Worm (Caenorhabditis elegans) whole organism, L1 larva: ENCODE measurements around the gene F42H10.3.

Experiments
- C34B4.2 ChIP-seq: sonication (generic microtip); optimal IDR thresholded peaks from 2 replicates; lab custom pipeline; 2017; ENCODE audit warnings: mild to moderate bottlenecking, missing genetic modification characterization, missing compliant biosample characterization
- aha-1 ChIP-seq: fragments of 150-350 bp; optimal IDR thresholded peaks from 2 replicates; lab custom pipeline; 2014; ENCODE audit warnings: missing biosample characterization, missing genetic modification characterization
- alr-1 ChIP-seq: fragments of 200-800 bp; sonication (Bioruptor generic); optimal IDR thresholded peaks from 2 replicates; lab custom pipeline; 2018; ENCODE audit warnings: borderline replicate concordance, mild to moderate bottlenecking, missing genetic modification characterization, missing compliant biosample characterization
- aly-2 ChIP-seq: fragments of 150-350 bp; optimal IDR thresholded peaks from 2 replicates; lab custom pipeline; 2014; ENCODE audit warnings: missing biosample characterization, missing genetic modification characterization
- ama-1 ChIP-seq: fragments of 150-350 bp; optimal IDR thresholded peaks from 2 replicates; lab custom pipeline; 2014
- ceh-63 ChIP-seq: fragments of 200-800 bp; sonication (Bioruptor generic); optimal IDR thresholded peaks from 2 replicates; lab custom pipeline; 2018; ENCODE audit warnings: mild to moderate bottlenecking, missing genetic modification characterization, missing compliant biosample characterization
- ceh-88 ChIP-seq: fragments of 200-800 bp; sonication (Bioruptor generic); IDR thresholded peaks from 2 replicates; pipeline ENCODE4 v1.3.6; 2022; ENCODE audit warnings: missing genetic modification characterization, missing compliant biosample characterization
- ceh-90 ChIP-seq: sonication (generic microtip); optimal IDR thresholded peaks from 2 replicates; lab custom pipeline; 2016; ENCODE audit warnings: missing genetic modification characterization, missing compliant biosample characterization
- ces-1 ChIP-seq: fragments of 150-350 bp; optimal IDR thresholded peaks from 2 replicates; lab custom pipeline; 2014; ENCODE audit warnings: missing biosample characterization, missing genetic modification reagents, missing genetic modification characterization
- dpl-1 ChIP-seq, 3 experiments: fragments of 150-350 bp in 2 of 3; sonication (generic microtip) in 1 of 3; optimal IDR thresholded peaks; 2 replicates each; lab custom pipeline; 2014 to 2017; ENCODE audit warnings: missing biosample characterization in 3 of 3, missing genetic modification characterization in 3 of 3, missing genetic modification reagents in 3 of 3
- dsc-1 ChIP-seq: sonication (generic microtip); optimal IDR thresholded peaks from 2 replicates; lab custom pipeline; 2016; ENCODE audit warnings: mild to moderate bottlenecking, missing genetic modification characterization, missing compliant biosample characterization
- efl-1 ChIP-seq, 4 experiments: fragments of 150-350 bp; optimal IDR thresholded peaks in 3 of 4; peaks in 1 of 4; 1 replicate in 1 of 4; 2 replicates in 3 of 4; lab custom pipeline; 2014; ENCODE audit warnings: missing biosample characterization in 2 of 4, missing genetic modification characterization in 2 of 4, missing genetic modification reagents in 2 of 4
- efl-3 ChIP-seq: fragments of 200-800 bp; sonication (Bioruptor generic); optimal IDR thresholded peaks from 2 replicates; lab custom pipeline; 2018; ENCODE audit warnings: mild to moderate bottlenecking, missing genetic modification characterization, missing compliant biosample characterization
- egl-27 ChIP-seq, 2 experiments: fragments of 150-350 bp in 1 of 2; sonication (generic microtip); optimal IDR thresholded peaks; 3 replicates each; lab custom pipeline; 2017 to 2018; ENCODE audit warnings: missing biosample characterization in 2 of 2, missing genetic modification characterization in 2 of 2, missing genetic modification reagents in 2 of 2
- elt-2 ChIP-seq: sonication (generic microtip); optimal IDR thresholded peaks from 2 replicates; lab custom pipeline; 2016; ENCODE audit warnings: missing genetic modification characterization, mild to moderate bottlenecking, inconsistent platforms, missing compliant biosample characterization, missing genetic modification reagents
- elt-3 ChIP-seq, 6 experiments: fragments of 150-350 bp in 1 of 6; sonication (generic microtip); optimal IDR thresholded peaks; 2 replicates each; lab custom pipeline; 2017 to 2018; ENCODE audit warnings: missing biosample characterization in 6 of 6, missing genetic modification characterization in 6 of 6, inconsistent platforms in 1 of 6
- fkh-8 ChIP-seq: sonication (generic microtip); optimal IDR thresholded peaks from 2 replicates; lab custom pipeline; 2016; ENCODE audit warnings: mild to moderate bottlenecking, missing genetic modification characterization, missing compliant biosample characterization
- fos-1 ChIP-seq: fragments of 150-350 bp; optimal IDR thresholded peaks from 2 replicates; lab custom pipeline; 2014; ENCODE audit warnings: missing biosample characterization, missing genetic modification characterization
- grh-1 ChIP-seq: fragments of 200-800 bp; sonication (Bioruptor generic); IDR thresholded peaks from 2 replicates; pipeline ENCODE4 v1.3.6; 2022; ENCODE audit warnings: missing genetic modification reagents, missing genetic modification characterization, missing compliant biosample characterization
- hlh-17 ChIP-seq: fragments of 200-800 bp; sonication (Bioruptor generic); optimal IDR thresholded peaks from 2 replicates; lab custom pipeline; 2018; ENCODE audit warnings: missing genetic modification characterization, mild to moderate bottlenecking, missing compliant biosample characterization, moderate library complexity, borderline replicate concordance
- hpl-2 ChIP-seq: fragments of 150-350 bp; optimal IDR thresholded peaks from 2 replicates; lab custom pipeline; 2014; ENCODE audit warnings: missing biosample characterization, missing genetic modification reagents, missing genetic modification characterization
- irx-1 ChIP-seq: sonication (generic microtip); optimal IDR thresholded peaks from 2 replicates; lab custom pipeline; 2016; ENCODE audit warnings: missing genetic modification characterization, missing compliant biosample characterization
- isw-1 ChIP-seq: fragments of 200-800 bp; sonication (Bioruptor generic); IDR thresholded peaks from 2 replicates; pipeline ENCODE4 v1.3.6; 2022; ENCODE audit warnings: missing genetic modification characterization, missing compliant biosample characterization
- jun-1 ChIP-seq: fragments of 150-350 bp; optimal IDR thresholded peaks from 2 replicates; lab custom pipeline; 2014; ENCODE audit warnings: missing biosample characterization, missing genetic modification reagents, missing genetic modification characterization
- lin-15B ChIP-seq: fragments of 150-350 bp; sonication (generic microtip); optimal IDR thresholded peaks from 3 replicates; lab custom pipeline; 2014; ENCODE audit warnings: missing biosample characterization, missing genetic modification characterization
- lin-35 ChIP-seq, 2 experiments: fragments of 150-350 bp; optimal IDR thresholded peaks; 2 replicates each; lab custom pipeline; 2014; ENCODE audit warnings: missing biosample characterization in 2 of 2, missing genetic modification characterization in 2 of 2, missing genetic modification reagents in 2 of 2
- lir-3 ChIP-seq: sonication (generic microtip); optimal IDR thresholded peaks from 2 replicates; lab custom pipeline; 2016; ENCODE audit warnings: mild to moderate bottlenecking, missing genetic modification characterization, moderate library complexity, missing compliant biosample characterization; ENCODE audit not compliant: poor library complexity
- lsy-2 ChIP-seq, 2 experiments: fragments of 150-350 bp; optimal IDR thresholded peaks; 2 replicates each; lab custom pipeline; 2014; ENCODE audit warnings: missing biosample characterization in 2 of 2, missing genetic modification characterization in 2 of 2
- mab-9 ChIP-seq: fragments of 200-800 bp; sonication (Bioruptor generic); IDR thresholded peaks from 2 replicates; pipeline ENCODE4 v1.3.6; 2022; ENCODE audit warnings: missing genetic modification reagents, missing genetic modification characterization, missing compliant biosample characterization
- mdl-1 ChIP-seq, 2 experiments: fragments of 150-350 bp; optimal IDR thresholded peaks; 2 replicates each; lab custom pipeline; 2014 to 2017; ENCODE audit warnings: missing biosample characterization in 2 of 2, missing genetic modification characterization in 2 of 2, inconsistent platforms in 1 of 2
- nhr-11 ChIP-seq: fragments of 150-350 bp; optimal IDR thresholded peaks from 2 replicates; lab custom pipeline; 2014; ENCODE audit warnings: missing biosample characterization, missing genetic modification characterization
- nhr-12 ChIP-seq: sonication (generic microtip); optimal IDR thresholded peaks from 2 replicates; lab custom pipeline; 2017; ENCODE audit warnings: missing biosample characterization, missing genetic modification characterization
- nhr-20 ChIP-seq: sonication (generic microtip); optimal IDR thresholded peaks from 2 replicates; lab custom pipeline; 2016; ENCODE audit warnings: mild to moderate bottlenecking, missing genetic modification characterization, missing compliant biosample characterization
- nhr-237 ChIP-seq: fragments of 150-350 bp; optimal IDR thresholded peaks from 2 replicates; lab custom pipeline; 2014; ENCODE audit warnings: missing biosample characterization, missing genetic modification characterization
- nhr-28 ChIP-seq: fragments of 150-350 bp; optimal IDR thresholded peaks from 2 replicates; lab custom pipeline; 2014; ENCODE audit warnings: missing biosample characterization, missing genetic modification characterization
- nhr-47 ChIP-seq: sonication (generic microtip); optimal IDR thresholded peaks from 2 replicates; lab custom pipeline; 2016; ENCODE audit warnings: mild to moderate bottlenecking, missing genetic modification characterization, moderate library complexity, missing compliant biosample characterization
- nhr-90 ChIP-seq: sonication (generic microtip); optimal IDR thresholded peaks from 2 replicates; lab custom pipeline; 2016; ENCODE audit warnings: mild to moderate bottlenecking, missing genetic modification characterization, missing compliant biosample characterization; ENCODE audit not compliant: poor library complexity
- pqm-1 ChIP-seq: sonication (generic microtip); optimal IDR thresholded peaks from 3 replicates; lab custom pipeline; 2017; ENCODE audit warnings: missing biosample characterization, missing genetic modification characterization
- rnt-1 ChIP-seq: sonication (generic microtip); optimal IDR thresholded peaks from 2 replicates; lab custom pipeline; 2016; ENCODE audit warnings: mild to moderate bottlenecking, missing genetic modification characterization, moderate library complexity, missing compliant biosample characterization
- skn-1 ChIP-seq: fragments of 150-350 bp; optimal IDR thresholded peaks from 2 replicates; lab custom pipeline; 2014; ENCODE audit warnings: missing biosample characterization, missing genetic modification characterization
- snpc-4 ChIP-seq: fragments of 150-350 bp; optimal IDR thresholded peaks from 2 replicates; lab custom pipeline; 2014; ENCODE audit warnings: missing biosample characterization, missing genetic modification characterization
- snu-23 ChIP-seq: sonication (generic microtip); optimal IDR thresholded peaks from 2 replicates; lab custom pipeline; 2016; ENCODE audit warnings: missing genetic modification characterization, missing compliant biosample characterization
- sox-4 ChIP-seq: sonication (generic microtip); optimal IDR thresholded peaks from 2 replicates; lab custom pipeline; 2016; ENCODE audit warnings: missing genetic modification characterization, missing compliant biosample characterization
- swsn-7 ChIP-seq: sonication (generic microtip); optimal IDR thresholded peaks from 2 replicates; lab custom pipeline; 2016; ENCODE audit warnings: missing genetic modification characterization, missing compliant biosample characterization
- tbx-2 ChIP-seq: sonication (generic microtip); optimal IDR thresholded peaks from 2 replicates; lab custom pipeline; 2016; ENCODE audit warnings: missing genetic modification characterization, missing compliant biosample characterization
- tlp-1 ChIP-seq: fragments of 150-350 bp; optimal IDR thresholded peaks from 2 replicates; lab custom pipeline; 2014; ENCODE audit warnings: missing biosample characterization, missing genetic modification characterization
- unc-130 ChIP-seq: fragments of 150-350 bp; optimal IDR thresholded peaks from 2 replicates; lab custom pipeline; 2017; ENCODE audit warnings: missing biosample characterization, missing genetic modification characterization, inconsistent platforms
- unc-30 ChIP-seq: sonication (generic microtip); optimal IDR thresholded peaks from 2 replicates; lab custom pipeline; 2017; ENCODE audit warnings: missing biosample characterization, missing genetic modification characterization
- unc-62 ChIP-seq: fragments of 150-350 bp; optimal IDR thresholded peaks from 2 replicates; lab custom pipeline; 2014; ENCODE audit warnings: missing biosample characterization, missing genetic modification reagents, missing genetic modification characterization
- unc-86 ChIP-seq: sonication (generic microtip); optimal IDR thresholded peaks from 2 replicates; lab custom pipeline; 2016; ENCODE audit warnings: missing genetic modification characterization, missing compliant biosample characterization
- vab-15 ChIP-seq: sonication (generic microtip); optimal IDR thresholded peaks from 2 replicates; lab custom pipeline; 2017; ENCODE audit warnings: missing genotype, mild to moderate bottlenecking, missing genetic modification characterization, missing compliant biosample characterization
- xbp-1 ChIP-seq: sonication (generic microtip); optimal IDR thresholded peaks from 2 replicates; lab custom pipeline; 2016; ENCODE audit warnings: missing genetic modification characterization, missing compliant biosample characterization
- zag-1 ChIP-seq: fragments of 150-350 bp; optimal IDR thresholded peaks from 2 replicates; lab custom pipeline; 2014; ENCODE audit warnings: missing biosample characterization, missing genetic modification characterization
- ztf-4 ChIP-seq: fragments of 150-350 bp; optimal IDR thresholded peaks from 2 replicates; lab custom pipeline; 2014; ENCODE audit warnings: missing biosample characterization, missing genetic modification characterization

Gene F42H10.3

DNA sequence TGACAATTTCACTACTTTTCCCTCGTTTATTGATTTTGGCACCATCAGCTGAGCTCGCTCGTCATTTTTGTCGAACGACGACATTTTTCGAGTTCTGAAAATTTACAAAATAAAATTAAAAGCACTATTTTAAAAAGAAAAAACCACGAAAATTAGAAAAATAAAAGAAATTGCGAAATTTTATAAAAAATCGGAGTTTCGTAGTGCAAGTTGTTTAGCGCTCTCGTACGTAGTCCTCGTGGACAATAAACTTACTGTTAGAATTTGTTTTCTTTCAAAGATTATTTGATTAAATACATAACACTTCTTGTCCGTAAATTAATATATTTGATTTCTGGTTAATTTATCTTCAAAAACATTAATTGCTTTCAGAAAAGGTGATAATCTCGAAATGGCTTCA is 6.3 kb downstream of the F42H10.3 start, which contains the start of the genes ess-2 and F42H10.2 (continued):
- TF ChIP-seq nhr-12, result no peak
- no peak for TF ChIP-seq unc-130
- TF ChIP-seq nhr-28 (tag; lab: Kevin White, UChicago), result no peak
- no peak for TF ChIP-seq unc-86 (tag; lab: Kevin White, UChicago)
- TF ChIP-seq hpl-2, result no peak
- no peak for TF ChIP-seq aha-1 (tag; lab: Kevin White, UChicago)
- no peak for TF ChIP-seq fos-1 (tag; lab: Kevin White, UChicago)
- TF ChIP-seq efl-1 (optimal IDR thresholded peaks at IDR 0.05; lab: Kevin White, UChicago), result peak; percentile 54 to 56
- peak; percentile 52 to 93 for TF ChIP-seq efl-1 (GFP tag; optimal IDR thresholded peaks at IDR 0.05 in 1 of 2; lab: Kevin White, UChicago)
- TF ChIP-seq nhr-90 (tag; lab: Kevin White, UChicago), result no peak
- TF ChIP-seq aly-2 (tag; lab: Kevin White, UChicago), result no peak
- TF ChIP-seq elt-3 (tag; optimal IDR thresholded peaks at IDR 0.05; lab: Kevin White, UChicago), result peak in 1 of 6 experiments; percentile 26
- TF ChIP-seq pqm-1 (tag; lab: Kevin White, UChicago), result no peak
- TF ChIP-seq tbx-2 (tag; lab: Kevin White, UChicago), result no peak
- peak; percentile 31 for TF ChIP-seq nhr-47 (tag; lab: Kevin White, UChicago)
- TF ChIP-seq fkh-8, result no peak
- no peak for TF ChIP-seq grh-1 (GFP tag; lab: Robert Waterston, UW)
- TF ChIP-seq xbp-1 (tag; lab: Kevin White, UChicago), result peak; percentile 36
- no peak for TF ChIP-seq ceh-63 (GFP tag; lab: Kevin White, UChicago)
- no peak for TF ChIP-seq efl-3 (GFP tag; lab: Kevin White, UChicago)
- no peak for TF ChIP-seq sox-4 (tag; lab: Kevin White, UChicago)
- peak; percentile 71 for TF ChIP-seq lin-15B (tag; lab: Kevin White, UChicago)
- TF ChIP-seq ces-1 (GFP tag; lab: Kevin White, UChicago), result no peak
- TF ChIP-seq nhr-237 (tag; lab: Kevin White, UChicago), result no peak
- no peak for TF ChIP-seq zag-1 (tag; lab: Kevin White, UChicago)
- no peak for TF ChIP-seq unc-30 (tag; lab: Kevin White, UChicago)
- TF ChIP-seq alr-1 (tag; lab: Kevin White, UChicago), result no peak
- no peak for TF ChIP-seq jun-1 (tag; lab: Kevin White, UChicago)
- TF ChIP-seq hlh-17 (GFP tag; lab: Kevin White, UChicago), result no peak
- peak; percentile 21; the same call in 1 of the 2 replicates for TF ChIP-seq isw-1 (GFP tag; lab: Robert Waterston, UW)
- TF ChIP-seq nhr-20, result peak; percentile 39
- TF ChIP-seq ceh-90, result no peak
- no peak for TF ChIP-seq unc-62 (GFP tag; lab: Kevin White, UChicago)
- peak; percentile 64 to 87 for TF ChIP-seq lsy-2 (tag; optimal IDR thresholded peaks at IDR 0.05; lab: Kevin White, UChicago)
- TF ChIP-seq mab-9, result no peak
- no peak for TF ChIP-seq snpc-4 (tag; lab: Kevin White, UChicago)
- no peak for TF ChIP-seq ceh-88
- TF ChIP-seq lir-3 (tag; lab: Kevin White, UChicago), result no peak
- TF ChIP-seq irx-1 (tag; lab: Kevin White, UChicago), result no peak
- TF ChIP-seq nhr-11, result no peak
- peak; percentile 55 to 74 for TF ChIP-seq lin-35 (GFP tag; optimal IDR thresholded peaks at IDR 0.05; lab: Kevin White, UChicago)
- TF ChIP-seq ztf-4 (tag; lab: Kevin White, UChicago), result no peak
- no peak for TF ChIP-seq elt-2 (tag; lab: Kevin White, UChicago)
- TF ChIP-seq tlp-1 (tag; lab: Kevin White, UChicago), result no peak
- no peak for TF ChIP-seq mdl-1 (tag; optimal IDR thresholded peaks at IDR 0.05; lab: Kevin White, UChicago)
- TF ChIP-seq swsn-7 (tag; lab: Kevin White, UChicago), result peak; percentile 43
- TF ChIP-seq rnt-1 (tag; lab: Kevin White, UChicago), result peak; percentile 40
- TF ChIP-seq dpl-1 (GFP tag; optimal IDR thresholded peaks at IDR 0.05; lab: Kevin White, UChicago), result peak; percentile 9 to 65 (median 33)
- TF ChIP-seq dsc-1 (tag; lab: Kevin White, UChicago), result peak; percentile 2
- peak; percentile 62 for TF ChIP-seq snu-23
- TF ChIP-seq vab-15 (tag; lab: Kevin White, UChicago), result no peak
- no peak for TF ChIP-seq ama-1 (lab: Kevin White, UChicago)
- TF ChIP-seq skn-1 (tag; lab: Kevin White, UChicago), result peak; percentile 82
- TF ChIP-seq C34B4.2, result no peak
- no peak for TF ChIP-seq egl-27 (tag; optimal IDR thresholded peaks at IDR 0.05; lab: Kevin White, UChicago)
